Worm (Caenorhabditis elegans): Measurements from ENCODE around the gene Y79H2A.4.

The Y79H2A.4 gene

ce11 chrIII:12040999-12041398, at the start of gene Y79H2A.4:
Y79H2A.4 (plus strand) TSS chrIII:12041299.
- TF ChIP-seq hlh-6 (tag; optimal IDR thresholded peaks at IDR 0.05) (no peak), nfya-1 (tag; optimal IDR thresholded peaks at IDR 0.05) (no peak), unc-3 (GFP tag; conservative IDR thresholded peaks at IDR 0.05) (no peak), unc-3 (tag; optimal IDR thresholded peaks at IDR 0.05) (no peak), elt-4 (tag; optimal IDR thresholded peaks at IDR 0.05) (no peak), lim-6 (tag; optimal IDR thresholded peaks at IDR 0.05) (no peak), ceh-45 (GFP tag; IDR thresholded peaks at IDR 0.05) (no peak), dve-1 (tag; optimal IDR thresholded peaks at IDR 0.05) (no peak), K02D7.2 (tag; optimal IDR thresholded peaks at IDR 0.05) (no peak), pax-1 (tag; optimal IDR thresholded peaks at IDR 0.05) (no peak), unc-42 (tag; optimal IDR thresholded peaks at IDR 0.05) (no peak), fax-1 (tag; optimal IDR thresholded peaks at IDR 0.05) (no peak), ceh-19 (GFP tag; optimal IDR thresholded peaks at IDR 0.05) (no peak), hlh-15 (tag; optimal IDR thresholded peaks at IDR 0.05) (no peak), ceh-9 (tag; optimal IDR thresholded peaks at IDR 0.05) (no peak), syd-9 (tag; optimal IDR thresholded peaks at IDR 0.05) (no peak), pros-1 (tag; optimal IDR thresholded peaks at IDR 0.05) (no peak), tbx-2 (tag; optimal IDR thresholded peaks at IDR 0.05) (no peak)

- no peak for TF ChIP-seq elt-2 (tag; optimal IDR thresholded peaks at IDR 0.05)
- no peak for TF ChIP-seq sox-2 (GFP tag; IDR thresholded peaks at IDR 0.05)
- TF ChIP-seq ceh-24 (tag; optimal IDR thresholded peaks at IDR 0.05) = no peak
- no peak for TF ChIP-seq tbx-2 (tag; optimal IDR thresholded peaks at IDR 0.05)
- no peak for TF ChIP-seq pha-2 (tag; optimal IDR thresholded peaks at IDR 0.05)
- no peak for TF ChIP-seq zip-5 (tag; optimal IDR thresholded peaks at IDR 0.05)
- TF ChIP-seq nhr-232 (tag; optimal IDR thresholded peaks at IDR 0.05) = no peak
- TF ChIP-seq K02D7.2 (tag; optimal IDR thresholded peaks at IDR 0.05) = no peak
- TF ChIP-seq C38D4.7 (GFP tag; optimal IDR thresholded peaks at IDR 0.05) = no peak
- TF ChIP-seq pag-3 (tag; optimal IDR thresholded peaks at IDR 0.05; ENCODE audit: borderline replicate concordance) = no peak
- TF ChIP-seq ref-2 (tag; optimal IDR thresholded peaks at IDR 0.05) = no peak
- no peak for TF ChIP-seq gmeb-2 (tag; optimal IDR thresholded peaks at IDR 0.05)
- TF ChIP-seq lin-11 (tag; optimal IDR thresholded peaks at IDR 0.05) = no peak
- TF ChIP-seq ceh-45 (GFP tag; IDR thresholded peaks at IDR 0.05) = no peak
- no peak for TF ChIP-seq hlh-13 (GFP tag; optimal IDR thresholded peaks at IDR 0.05)
- TF ChIP-seq hlh-15 (tag; optimal IDR thresholded peaks at IDR 0.05) = no peak
- TF ChIP-seq elt-4 (tag; optimal IDR thresholded peaks at IDR 0.05) = no peak
- TF ChIP-seq ets-4 (tag; optimal IDR thresholded peaks at IDR 0.05) = no peak
These were observed 49.3 kb upstream of the Y79H2A.4 start for ce11 chrIII:11991654-11992292.

ce11 chrIII:11995783-11996182, 45.3 kb upstream of the Y79H2A.4 start:
- peak; percentile 55 for TF ChIP-seq nfya-1 (tag; optimal IDR thresholded peaks at IDR 0.05)
- TF ChIP-seq K02D7.2 (tag; optimal IDR thresholded peaks at IDR 0.05) = no peak

- TF ChIP-seq sox-2 (GFP tag; IDR thresholded peaks at IDR 0.05) (no peak), ceh-30 (tag; optimal IDR thresholded peaks at IDR 0.05) (no peak), unc-42 (tag; optimal IDR thresholded peaks at IDR 0.05) (no peak), unc-55 (GFP tag; optimal IDR thresholded peaks at IDR 0.05) (no peak), K09A11.1 (tag; optimal IDR thresholded peaks at IDR 0.05; ENCODE audit: insufficient read depth) (no peak), elt-2 (tag; optimal IDR thresholded peaks at IDR 0.05) (no peak), ceh-2 (tag; optimal IDR thresholded peaks at IDR 0.05) (no peak), ztf-16 (tag; optimal IDR thresholded peaks at IDR 0.05) (no peak), tbx-2 (tag; optimal IDR thresholded peaks at IDR 0.05) (no peak), lin-11 (tag; optimal IDR thresholded peaks at IDR 0.05) (no peak), eyg-1 (tag; optimal IDR thresholded peaks at IDR 0.05) (no peak), pqm-1 (tag; optimal IDR thresholded peaks at IDR 0.05) (no peak), mec-3 (tag; optimal IDR thresholded peaks at IDR 0.05; ENCODE audit: borderline replicate concordance) (no peak)
These were observed 41.6 kb upstream of the Y79H2A.4 start for ce11 chrIII:11999543-11999942.
